Worm (Caenorhabditis elegans) whole organism, young adult: Measurements from ENCODE around the gene C03B1.7.

Experiments used
- F57A8.1 ChIP-seq: fragments of 200-800 bp; sonication (Bioruptor generic); optimal IDR thresholded peaks from 2 replicates; lab custom pipeline; 2018; ENCODE audit warnings: mild to moderate bottlenecking, missing genetic modification characterization, moderate library complexity, missing compliant biosample characterization
- ama-1 ChIP-seq, 3 experiments: fragments of 150-350 bp in 1 of 3; sonication (generic microtip) in 2 of 3; optimal IDR thresholded peaks; 2 replicates each; lab custom pipeline; 2014 to 2018; ENCODE audit warnings: missing biosample characterization in 2 of 3, missing genetic modification characterization in 2 of 3, missing genetic modification reagents in 2 of 3
- ceh-27 ChIP-seq: fragments of 200-800 bp; sonication (Bioruptor generic); optimal IDR thresholded peaks from 2 replicates; lab custom pipeline; 2018; ENCODE audit warnings: mild to moderate bottlenecking, missing genetic modification characterization, moderate library complexity, missing compliant biosample characterization
- die-1 ChIP-seq: sonication (generic microtip); optimal IDR thresholded peaks from 2 replicates; lab custom pipeline; 2016; ENCODE audit warnings: missing genotype, mild to moderate bottlenecking, missing genetic modification characterization, missing compliant biosample characterization
- lin-40 ChIP-seq: sonication (generic microtip); optimal IDR thresholded peaks from 2 replicates; lab custom pipeline; 2016; ENCODE audit warnings: missing genetic modification characterization, mild to moderate bottlenecking, missing compliant biosample characterization, missing genotype, missing genetic modification reagents
- nhr-120 ChIP-seq: fragments of 200-800 bp; sonication (Bioruptor generic); IDR thresholded peaks from 2 replicates; pipeline ENCODE4 v1.3.6; 2022; ENCODE audit warnings: missing genetic modification characterization, missing compliant biosample characterization
- pha-4 ChIP-seq: fragments of 150-350 bp; sonication (generic microtip); optimal IDR thresholded peaks from 2 replicates; lab custom pipeline; 2014; ENCODE audit warnings: missing biosample characterization, missing genetic modification reagents, missing genetic modification characterization
- snpc-3.4 ChIP-seq: sonication (generic microtip); optimal IDR thresholded peaks from 2 replicates; lab custom pipeline; 2017; ENCODE audit warnings: missing genetic modification characterization, mild to moderate bottlenecking, missing compliant biosample characterization, antibody characterized with exemption, moderate library complexity, missing genotype, missing genetic modification reagents
- snpc-4 ChIP-seq, 5 experiments: fragments of 150-350 bp in 1 of 5; sonication (generic microtip) in 4 of 5; optimal IDR thresholded peaks; 2 replicates each; lab custom pipeline; 2014 to 2018; ENCODE audit warnings: missing genetic modification characterization in 5 of 5, missing biosample characterization in 3 of 5, antibody characterized with exemption in 2 of 5, mild to moderate bottlenecking in 2 of 5, missing compliant biosample characterization in 2 of 5, missing genotype in 2 of 5, moderate library complexity in 2 of 5, missing genetic modification reagents in 1 of 5
- tlf-1 ChIP-seq: fragments of 200-800 bp; sonication (Bioruptor generic); optimal IDR thresholded peaks from 2 replicates; lab custom pipeline; 2018; ENCODE audit warnings: mild to moderate bottlenecking, missing genetic modification characterization, missing compliant biosample characterization
- unc-62 ChIP-seq: fragments of 150-350 bp; optimal IDR thresholded peaks from 2 replicates; lab custom pipeline; 2014; ENCODE audit warnings: missing biosample characterization, missing genetic modification reagents, missing genetic modification characterization
- ztf-3 ChIP-seq: fragments of 200-800 bp; sonication (Bioruptor generic); optimal IDR thresholded peaks from 2 replicates; lab custom pipeline; 2018; ENCODE audit warnings: mild to moderate bottlenecking, missing genetic modification characterization, missing compliant biosample characterization

- TF ChIP-seq nhr-120 (GFP tag; lab: Robert Waterston, UW): no peak
- TF ChIP-seq ztf-3: no peak
- no peak for TF ChIP-seq lin-40
- no peak for TF ChIP-seq snpc-3.4 (tag; lab: Kevin White, UChicago)
- TF ChIP-seq die-1: no peak
- no peak for TF ChIP-seq unc-62 (GFP tag; lab: Kevin White, UChicago)
- no peak for TF ChIP-seq tlf-1 (GFP tag; lab: Kevin White, UChicago)
- no peak for TF ChIP-seq pha-4
- no peak for TF ChIP-seq F57A8.1 (GFP tag; lab: Kevin White, UChicago)
- no peak for TF ChIP-seq ceh-27 (GFP tag; lab: Kevin White, UChicago)
- no peak for TF ChIP-seq ama-1 (optimal IDR thresholded peaks at IDR 0.05; lab: Kevin White, UChicago)
- TF ChIP-seq ama-1 (GFP tag; optimal IDR thresholded peaks at IDR 0.05; lab: Kevin White, UChicago): no peak
- TF ChIP-seq snpc-4 (GFP tag; optimal IDR thresholded peaks at IDR 0.05; lab: Kevin White, UChicago): no peak
- TF ChIP-seq snpc-4 (tag; optimal IDR thresholded peaks at IDR 0.05; lab: Kevin White, UChicago): no peak
These were observed 20.7 kb upstream of the C03B1.7 start for ce11 chrX:6320887-6321286.
